Fruit fly (Drosophila melanogaster) whole organism, prepupa: ENCODE results near the gene Ip259.

Experiments used
- Blimp-1 ChIP-seq: fragments of 200-800 bp; sonication (Bioruptor generic); optimal IDR thresholded peaks from 3 replicates; lab custom pipeline; 2017; ENCODE audit warnings: missing biosample characterization, missing genetic modification characterization, mild to moderate bottlenecking, moderate library complexity, missing genetic modification reagents
- CG10669 ChIP-seq: fragments of 200-800 bp; sonication (Bioruptor generic); optimal IDR thresholded peaks from 3 replicates; lab custom pipeline; 2018; ENCODE audit warnings: missing biosample characterization, mild to moderate bottlenecking, missing genetic modification characterization, moderate library complexity
- CG11762 ChIP-seq: fragments of 200-800 bp; sonication (Bioruptor generic); optimal IDR thresholded peaks from 3 replicates; lab custom pipeline; 2016; ENCODE audit warnings: missing biosample characterization, missing genetic modification characterization; ENCODE audit not compliant: insufficient read depth
- CG1621 ChIP-seq: fragments of 200-800 bp; sonication (Bioruptor generic); optimal IDR thresholded peaks from 3 replicates; lab custom pipeline; 2018; ENCODE audit warnings: missing biosample characterization, mild to moderate bottlenecking, missing genetic modification characterization
- CG3032 ChIP-seq: fragments of 200-800 bp; optimal IDR thresholded peaks from 2 replicates; lab custom pipeline; 2019; ENCODE audit warnings: missing biosample characterization, mild to moderate bottlenecking, missing genetic modification characterization, moderate library complexity
- CG31627 ChIP-seq: fragments of 200-800 bp; sonication (Bioruptor generic); optimal IDR thresholded peaks from 3 replicates; lab custom pipeline; 2016; ENCODE audit warnings: missing biosample characterization, missing genetic modification characterization
- CG32006 ChIP-seq: fragments of 200-800 bp; sonication (Bioruptor generic); optimal IDR thresholded peaks from 3 replicates; lab custom pipeline; 2017; ENCODE audit warnings: missing biosample characterization, mild to moderate bottlenecking, missing genetic modification characterization
- CG34406 ChIP-seq: fragments of 200-800 bp; sonication (Bioruptor generic); optimal IDR thresholded peaks from 3 replicates; lab custom pipeline; 2016; ENCODE audit warnings: missing biosample characterization, missing genetic modification characterization
- CG6163 ChIP-seq: fragments of 200-800 bp; sonication (Bioruptor generic); IDR thresholded peaks from 3 replicates; pipeline ENCODE4 v1.3.6; 2022; ENCODE audit warnings: missing biosample characterization, missing genetic modification characterization
- CG6792 ChIP-seq: fragments of 200-800 bp; sonication (Bioruptor generic); optimal IDR thresholded peaks from 3 replicates; lab custom pipeline; 2016; ENCODE audit warnings: missing biosample characterization, missing genetic modification characterization
- CG6854 ChIP-seq: fragments of 200-800 bp; sonication (Bioruptor generic); optimal IDR thresholded peaks from 2 replicates; lab custom pipeline; 2017; ENCODE audit warnings: missing biosample characterization, mild to moderate bottlenecking, missing genetic modification characterization
- Eip78C ChIP-seq: fragments of 200-800 bp; sonication (Bioruptor generic); peaks from one replicate; lab custom pipeline; 2016; ENCODE audit warnings: missing biosample characterization, missing genetic modification characterization
- Ets96B ChIP-seq: fragments of 200-800 bp; optimal IDR thresholded peaks from 2 replicates; lab custom pipeline; 2019; ENCODE audit warnings: missing biosample characterization, mild to moderate bottlenecking, missing genetic modification characterization, moderate library complexity
- Gug ChIP-seq: fragments of 200-800 bp; sonication (Bioruptor generic); IDR thresholded peaks from 2 replicates; pipeline ENCODE4 v1.3.6; 2022; ENCODE audit warnings: missing biosample characterization, missing genetic modification characterization
- Hr38 ChIP-seq: sonication (Bioruptor generic); optimal IDR thresholded peaks from 2 replicates; lab custom pipeline; 2016; ENCODE audit warnings: missing biosample characterization, missing genetic modification characterization
- Met ChIP-seq: fragments of 200-800 bp; sonication (Bioruptor generic); optimal IDR thresholded peaks from 3 replicates; lab custom pipeline; 2016; ENCODE audit warnings: missing biosample characterization, missing genetic modification characterization
- Smox ChIP-seq: fragments of 200-800 bp; sonication (Bioruptor generic); optimal IDR thresholded peaks from 3 replicates; lab custom pipeline; 2016; ENCODE audit warnings: missing biosample characterization, missing genetic modification characterization
- Sox102F ChIP-seq: fragments of 200-800 bp; sonication (Bioruptor generic); optimal IDR thresholded peaks from 2 replicates; lab custom pipeline; 2016; ENCODE audit warnings: missing biosample characterization, mild to moderate bottlenecking, missing genetic modification characterization
- Sox15 ChIP-seq: fragments of 200-800 bp; sonication (Bioruptor generic); optimal IDR thresholded peaks from 3 replicates; lab custom pipeline; 2016; ENCODE audit warnings: missing biosample characterization, missing genetic modification characterization
- achi ChIP-seq: fragments of 200-800 bp; sonication (Bioruptor generic); optimal IDR thresholded peaks from 3 replicates; lab custom pipeline; 2016; ENCODE audit warnings: missing biosample characterization, missing genetic modification characterization
- cyc ChIP-seq: fragments of 200-800 bp; sonication (Bioruptor generic); optimal IDR thresholded peaks from 3 replicates; lab custom pipeline; 2016; ENCODE audit warnings: missing biosample characterization, missing genetic modification characterization
- dac ChIP-seq: fragments of 200-800 bp; sonication (Bioruptor generic); optimal IDR thresholded peaks from 2 replicates; lab custom pipeline; 2017; ENCODE audit warnings: missing biosample characterization, mild to moderate bottlenecking, missing genetic modification characterization
- eg ChIP-seq: fragments of 200-800 bp; sonication (Bioruptor generic); IDR thresholded peaks from 3 replicates; pipeline ENCODE4 v1.3.6; 2022; ENCODE audit warnings: missing biosample characterization, missing genetic modification characterization
- esn ChIP-seq: fragments of 200-800 bp; sonication (Bioruptor generic); optimal IDR thresholded peaks from 2 replicates; lab custom pipeline; 2016; ENCODE audit warnings: missing biosample characterization, mild to moderate bottlenecking, missing genetic modification characterization, moderate library complexity
- fkh ChIP-seq: fragments of 200-800 bp; sonication (Bioruptor generic); optimal IDR thresholded peaks from 3 replicates; lab custom pipeline; 2017; ENCODE audit warnings: missing biosample characterization, mild to moderate bottlenecking, missing genetic modification characterization, moderate library complexity
- net ChIP-seq: fragments of 200-800 bp; sonication (Bioruptor generic); optimal IDR thresholded peaks from 3 replicates; lab custom pipeline; 2016; ENCODE audit warnings: missing biosample characterization, missing genetic modification characterization
- ss ChIP-seq, 2 experiments: fragments of 200-800 bp; sonication (Bioruptor generic); optimal IDR thresholded peaks; 2 replicates in 1 of 2; 3 replicates in 1 of 2; lab custom pipeline; 2017 to 2018; ENCODE audit warnings: mild to moderate bottlenecking in 2 of 2, missing biosample characterization in 2 of 2, missing genetic modification characterization in 2 of 2, moderate library complexity in 1 of 2
- topi ChIP-seq: fragments of 200-800 bp; sonication (Bioruptor generic); optimal IDR thresholded peaks from 3 replicates; lab custom pipeline; 2016; ENCODE audit warnings: missing biosample characterization, missing genetic modification characterization
- vri ChIP-seq: fragments of 200-800 bp; sonication (Bioruptor generic); optimal IDR thresholded peaks from 3 replicates; lab custom pipeline; 2016; ENCODE audit warnings: missing biosample characterization, mild to moderate bottlenecking, missing genetic modification characterization

The Ip259 gene

dm6 chr2L:10396488-10396824 lies 11.7 kb upstream of the Ip259 start, which contains the start of gene Cnot4:
Gene Cnot4, plus strand, starts transcription at chr2L:10396716.
- TF ChIP-seq net (GFP tag; lab: Kevin White, UChicago) (no peak), CG6163 (GFP tag; lab: Robert Waterston, UW) (no peak), CG10669 (GFP tag; lab: Kevin White, UChicago) (no peak), achi (GFP tag; lab: Kevin White, UChicago) (no peak), Blimp-1 (no peak), Gug (GFP tag; lab: Robert Waterston, UW) (no peak), CG11762 (GFP tag; lab: Kevin White, UChicago) (no peak), Ets96B (tag; lab: Kevin White, UChicago) (no peak), fkh (GFP tag; lab: Kevin White, UChicago) (no peak), CG34406 (GFP tag; lab: Kevin White, UChicago) (no peak), CG3032 (tag; lab: Kevin White, UChicago) (no peak), CG31627 (GFP tag; lab: Kevin White, UChicago) (no peak), Eip78C (GFP tag; lab: Kevin White, UChicago) (no peak), CG6854 (no peak), cyc (GFP tag; lab: Kevin White, UChicago) (no peak), eg (no peak), CG32006 (GFP tag; lab: Kevin White, UChicago) (no peak), Sox15 (GFP tag; lab: Kevin White, UChicago) (no peak), vri (GFP tag; lab: Kevin White, UChicago) (no peak)

dm6 chr2L:10396877-10397587 lies 11.1 kb upstream of the Ip259 start:
- no peak for TF ChIP-seq net (GFP tag; lab: Kevin White, UChicago)
- TF ChIP-seq Eip78C (GFP tag; lab: Kevin White, UChicago) = peak; percentile 46
- TF ChIP-seq fkh (GFP tag; lab: Kevin White, UChicago) = peak; percentile 83
- TF ChIP-seq cyc (GFP tag; lab: Kevin White, UChicago) = no peak
- TF ChIP-seq esn (GFP tag; lab: Kevin White, UChicago) = peak; percentile 14
- TF ChIP-seq topi (GFP tag; lab: Kevin White, UChicago) = peak; percentile 28
- TF ChIP-seq vri (GFP tag; lab: Kevin White, UChicago) = peak; percentile 50
- peak in 1 of 2 experiments; percentile 72 for TF ChIP-seq ss (GFP tag; optimal IDR thresholded peaks at IDR 0.05; lab: Kevin White, UChicago)
- TF ChIP-seq dac (GFP tag; lab: Kevin White, UChicago) = no peak
- TF ChIP-seq, all 60 proteins: peak for 6

dm6 chr2L:10403803-10404315 lies 4.3 kb upstream of the Ip259 start:
- TF ChIP-seq Gug (GFP tag; lab: Robert Waterston, UW) (no peak), Sox102F (GFP tag; lab: Kevin White, UChicago) (no peak), Smox (GFP tag; lab: Kevin White, UChicago) (no peak), CG6163 (GFP tag; lab: Robert Waterston, UW) (no peak), CG3032 (tag; lab: Kevin White, UChicago) (no peak), Eip78C (GFP tag; lab: Kevin White, UChicago) (peak; percentile 50), Met (GFP tag; lab: Kevin White, UChicago) (no peak), CG10669 (GFP tag; lab: Kevin White, UChicago) (peak; percentile 78), fkh (GFP tag; lab: Kevin White, UChicago) (peak; percentile 9), CG1621 (tag; lab: Kevin White, UChicago) (no peak), Hr38 (GFP tag; lab: Kevin White, UChicago) (no peak), CG6792 (GFP tag; lab: Kevin White, UChicago) (no peak)

dm6 chr2L:10405008-10405654 lies 3.0 kb upstream of the Ip259 start, which contains the start of the genes CG17768, LSm-4 and Ir31a:
Gene CG17768, minus strand, starts transcription at chr2L:10405203.
Gene LSm-4, minus strand, starts transcription at chr2L:10405203.
Gene Ir31a, plus strand, starts transcription at chr2L:10405565.
- TF ChIP-seq fkh (GFP tag; lab: Kevin White, UChicago) = peak; percentile 33
- TF ChIP-seq CG32006 (GFP tag; lab: Kevin White, UChicago) = no peak
- peak; percentile 23 for TF ChIP-seq Eip78C (GFP tag; lab: Kevin White, UChicago)
